Fruit fly (Drosophila melanogaster) whole organism, embryonic: ENCODE results near the gene crq.

Experiments
- Asciz ChIP-seq: fragments of 200-800 bp; sonication (Bioruptor generic); optimal IDR thresholded peaks from 2 replicates; lab custom pipeline; 2017; ENCODE audit warnings: missing biosample characterization, mild to moderate bottlenecking, missing genetic modification characterization, missing genetic modification reagents
- BtbVII ChIP-seq: fragments of 200-800 bp; sonication (Bioruptor generic); optimal IDR thresholded peaks from 3 replicates; lab custom pipeline; 2017; ENCODE audit warnings: missing biosample characterization, mild to moderate bottlenecking, missing genetic modification characterization
- CG10366 ChIP-seq: fragments of 200-800 bp; sonication (Bioruptor generic); IDR thresholded peaks from 2 replicates; pipeline ENCODE4 v1.3.6; 2022; ENCODE audit warnings: missing biosample characterization, missing genetic modification characterization
- CG10959 ChIP-seq: fragments of 200-800 bp; sonication (Bioruptor generic); IDR thresholded peaks from 2 replicates; pipeline ENCODE4 v1.3.6; 2022; ENCODE audit warnings: missing biosample characterization, missing genetic modification characterization
- CG11247 ChIP-seq: fragments of 200-800 bp; sonication (Bioruptor generic); IDR thresholded peaks from 2 replicates; pipeline ENCODE4 v1.3.6; 2022; ENCODE audit warnings: missing biosample characterization, missing genetic modification characterization
- CG11504 ChIP-seq: fragments of 200-800 bp; sonication (Bioruptor generic); optimal IDR thresholded peaks from 3 replicates; lab custom pipeline; 2019; ENCODE audit warnings: missing biosample characterization, mild to moderate bottlenecking, missing genetic modification characterization, moderate library complexity
- CG11560 ChIP-seq: fragments of 200-800 bp; sonication (Bioruptor generic); IDR thresholded peaks from 3 replicates; pipeline ENCODE4 v1.3.6; 2022; ENCODE audit warnings: missing biosample characterization, missing genetic modification characterization
- CG12155 ChIP-seq: fragments of 200-800 bp; sonication (Bioruptor generic); optimal IDR thresholded peaks from 3 replicates; lab custom pipeline; 2016; ENCODE audit warnings: missing biosample characterization, missing genetic modification characterization
- CG13775 ChIP-seq: fragments of 200-800 bp; sonication (Bioruptor generic); optimal IDR thresholded peaks from 3 replicates; lab custom pipeline; 2017; ENCODE audit warnings: missing biosample characterization, mild to moderate bottlenecking, missing genetic modification characterization
- CG14050 ChIP-seq: fragments of 200-800 bp; sonication (Bioruptor generic); IDR thresholded peaks from 3 replicates; pipeline ENCODE4 v1.3.6; 2022; ENCODE audit warnings: missing biosample characterization, missing genetic modification characterization
- CG1529 ChIP-seq: fragments of 200-800 bp; sonication (Bioruptor generic); optimal IDR thresholded peaks from 3 replicates; lab custom pipeline; 2018; ENCODE audit warnings: missing biosample characterization, missing genetic modification characterization
- CG15514 ChIP-seq: fragments of 200-800 bp; sonication (Bioruptor generic); optimal IDR thresholded peaks from 3 replicates; lab custom pipeline; 2017; ENCODE audit warnings: missing biosample characterization, missing genetic modification characterization, mild to moderate bottlenecking, moderate library complexity, missing genetic modification reagents
- CG18262 ChIP-seq: fragments of 200-800 bp; optimal IDR thresholded peaks from 3 replicates; lab custom pipeline; 2019; ENCODE audit warnings: missing biosample characterization, mild to moderate bottlenecking, missing genetic modification characterization, moderate library complexity
- CG3065 ChIP-seq: fragments of 200-800 bp; sonication (Bioruptor generic); optimal IDR thresholded peaks from 2 replicates; lab custom pipeline; 2016; ENCODE audit warnings: missing biosample characterization, missing genetic modification characterization
- CG4360 ChIP-seq: fragments of 200-800 bp; sonication (Bioruptor generic); IDR thresholded peaks from 2 replicates; pipeline ENCODE4 v1.3.6; 2022; ENCODE audit warnings: missing biosample characterization, missing genetic modification characterization
- CG6765 ChIP-seq: fragments of 200-800 bp; sonication (Bioruptor generic); optimal IDR thresholded peaks from 3 replicates; lab custom pipeline; 2017; ENCODE audit warnings: missing biosample characterization, mild to moderate bottlenecking, missing genetic modification characterization
- CG6791 ChIP-seq: fragments of 200-800 bp; sonication (Bioruptor generic); IDR thresholded peaks from 3 replicates; pipeline ENCODE4 v1.3.6; 2022; ENCODE audit warnings: missing biosample characterization, missing genetic modification characterization; ENCODE audit not compliant: partially characterized antibody
- CG7271 ChIP-seq: fragments of 200-800 bp; sonication (Bioruptor generic); optimal IDR thresholded peaks from 2 replicates; lab custom pipeline; 2018; ENCODE audit warnings: missing biosample characterization, mild to moderate bottlenecking, missing genetic modification characterization, moderate library complexity
- CG7745 ChIP-seq: fragments of 200-800 bp; sonication (Bioruptor generic); optimal IDR thresholded peaks from 2 replicates; lab custom pipeline; 2018; ENCODE audit warnings: missing biosample characterization, mild to moderate bottlenecking, missing genetic modification characterization, moderate library complexity
- CG7839 ChIP-seq: fragments of 200-800 bp; sonication (Bioruptor generic); optimal IDR thresholded peaks from 3 replicates; lab custom pipeline; 2018; ENCODE audit warnings: missing biosample characterization, mild to moderate bottlenecking, missing genetic modification characterization, moderate library complexity
- CG8765 ChIP-seq: fragments of 200-800 bp; sonication (Bioruptor generic); IDR thresholded peaks from 2 replicates; pipeline ENCODE4 v1.3.6; 2022; ENCODE audit warnings: missing biosample characterization, missing genetic modification characterization
- CG9727 ChIP-seq: fragments of 200-800 bp; sonication (Bioruptor generic); optimal IDR thresholded peaks from 3 replicates; lab custom pipeline; 2017; ENCODE audit warnings: missing biosample characterization, mild to moderate bottlenecking, missing genetic modification characterization
- Camta ChIP-seq: fragments of 200-800 bp; sonication (Bioruptor generic); optimal IDR thresholded peaks from 2 replicates; lab custom pipeline; 2016; ENCODE audit warnings: missing biosample characterization, missing genetic modification characterization
- CkIIα-i1 ChIP-seq: fragments of 200-800 bp; sonication (Bioruptor generic); IDR thresholded peaks from 2 replicates; pipeline ENCODE4 v1.3.6; 2022; ENCODE audit warnings: missing biosample characterization, missing genetic modification characterization
- D ChIP-seq, 2 experiments: fragments of 200-800 bp in 1 of 2; fragments of >200 bp in 1 of 2; sonication (Bioruptor generic) in 1 of 2; optimal IDR thresholded peaks; 2 replicates in 1 of 2; 3 replicates in 1 of 2; lab custom pipeline; 2017; ENCODE audit warnings: mild to moderate bottlenecking in 1 of 2, missing biosample characterization in 1 of 2, missing genetic modification characterization in 1 of 2, missing genetic modification reagents in 1 of 2
- D19A ChIP-seq: fragments of 200-800 bp; optimal IDR thresholded peaks from 3 replicates; lab custom pipeline; 2019; ENCODE audit warnings: missing biosample characterization, mild to moderate bottlenecking, missing genetic modification characterization, moderate library complexity
- D19B ChIP-seq: fragments of 200-800 bp; sonication (Bioruptor generic); optimal IDR thresholded peaks from 2 replicates; lab custom pipeline; 2017; ENCODE audit warnings: missing biosample characterization, mild to moderate bottlenecking, missing genetic modification characterization
- Eip74EF ChIP-seq, 2 experiments: fragments of 200-800 bp in 1 of 2; fragments of >200 bp in 1 of 2; sonication (Bioruptor generic) in 1 of 2; optimal IDR thresholded peaks; 2 replicates each; lab custom pipeline; 2017 to 2019; ENCODE audit warnings: missing biosample characterization in 2 of 2, missing genetic modification characterization in 2 of 2, mild to moderate bottlenecking in 1 of 2, moderate library complexity in 1 of 2
- HHEX ChIP-seq: fragments of 200-800 bp; sonication (Bioruptor generic); optimal IDR thresholded peaks from 3 replicates; lab custom pipeline; 2017; ENCODE audit warnings: missing biosample characterization, mild to moderate bottlenecking, missing genetic modification characterization, missing genetic modification reagents
- Hr78 ChIP-seq, 2 experiments: fragments of 200-800 bp in 1 of 2; fragments of >200 bp in 1 of 2; sonication (Bioruptor generic) in 1 of 2; optimal IDR thresholded peaks; 2 replicates each; lab custom pipeline; 2017 to 2019; ENCODE audit warnings: missing biosample characterization in 2 of 2, missing genetic modification characterization in 2 of 2, mild to moderate bottlenecking in 1 of 2, moderate library complexity in 1 of 2
- Kr ChIP-seq: fragments of 200-800 bp; sonication (Bioruptor generic); optimal IDR thresholded peaks from 2 replicates; lab custom pipeline; 2017; ENCODE audit warnings: missing biosample characterization, mild to moderate bottlenecking, missing genetic modification characterization
- Lhr ChIP-seq: fragments of 200-800 bp; sonication (Bioruptor generic); optimal IDR thresholded peaks from 3 replicates; lab custom pipeline; 2017; ENCODE audit warnings: mild to moderate bottlenecking, missing biosample characterization, missing genetic modification reagents, missing genetic modification characterization
- Med ChIP-seq: fragments of 200-800 bp; sonication (Bioruptor generic); peaks from one replicate; lab custom pipeline; 2016; ENCODE audit warnings: missing biosample characterization, missing genetic modification characterization, mild to moderate bottlenecking, inconsistent platforms, moderate library complexity
- Nf-YA ChIP-seq: fragments of 200-800 bp; sonication (Bioruptor generic); IDR thresholded peaks from 2 replicates; pipeline ENCODE4 v1.3.6; 2022; ENCODE audit warnings: missing biosample characterization, missing genetic modification characterization
- Usf ChIP-seq: fragments of 200-800 bp; sonication (Bioruptor generic); optimal IDR thresholded peaks from 2 replicates; lab custom pipeline; 2017; ENCODE audit warnings: missing genotype, missing biosample characterization, missing genetic modification characterization
- ase ChIP-seq: fragments of 200-800 bp; sonication (Bioruptor generic); IDR thresholded peaks from 3 replicates; pipeline ENCODE4 v1.3.6; 2022; ENCODE audit warnings: missing biosample characterization, missing genetic modification characterization
- bowl ChIP-seq: fragments of 200-800 bp; sonication (Bioruptor generic); IDR thresholded peaks from 2 replicates; pipeline ENCODE4 v1.3.6; 2022; ENCODE audit warnings: missing biosample characterization, missing genetic modification characterization
- dati ChIP-seq: fragments of 200-800 bp; sonication (Bioruptor generic); IDR thresholded peaks from 2 replicates; pipeline ENCODE4 v1.3.6; 2022; ENCODE audit warnings: missing biosample characterization, missing genetic modification characterization
- ems ChIP-seq: fragments of 200-800 bp; sonication (Bioruptor generic); optimal IDR thresholded peaks from 3 replicates; lab custom pipeline; 2016; ENCODE audit warnings: missing biosample characterization, missing genetic modification characterization
- ewg ChIP-seq: fragments of 200-800 bp; sonication (Bioruptor generic); optimal IDR thresholded peaks from 3 replicates; lab custom pipeline; 2017; ENCODE audit warnings: mild to moderate bottlenecking, missing biosample characterization, missing genetic modification reagents, missing genetic modification characterization
- her ChIP-seq: fragments of 200-800 bp; sonication (Bioruptor generic); optimal IDR thresholded peaks from 2 replicates; lab custom pipeline; 2016; ENCODE audit warnings: missing biosample characterization, missing genetic modification characterization
- jumu ChIP-seq: fragments of 200-800 bp; sonication (Bioruptor generic); optimal IDR thresholded peaks from 3 replicates; lab custom pipeline; 2016; ENCODE audit warnings: missing biosample characterization, missing genetic modification characterization
- luna ChIP-seq: fragments of 200-800 bp; sonication (Bioruptor generic); optimal IDR thresholded peaks from 2 replicates; lab custom pipeline; 2016; ENCODE audit warnings: missing biosample characterization, missing genetic modification characterization
- ro ChIP-seq: fragments of 200-800 bp; sonication (Bioruptor generic); IDR thresholded peaks from 2 replicates; pipeline ENCODE4 v1.3.6; 2022; ENCODE audit warnings: missing biosample characterization, missing genetic modification characterization
- sc ChIP-seq, 3 experiments: fragments of >200 bp in 2 of 3; fragments of 200-800 bp in 1 of 3; sonication (Bioruptor generic) in 1 of 3; optimal IDR thresholded peaks; 2 replicates in 2 of 3; 3 replicates in 1 of 3; lab custom pipeline; 2017; ENCODE audit warnings: mild to moderate bottlenecking in 1 of 3, missing biosample characterization in 1 of 3, missing genetic modification characterization in 1 of 3, missing genetic modification reagents in 1 of 3
- tll ChIP-seq, 2 experiments: fragments of 200-800 bp in 1 of 2; fragments of >200 bp in 1 of 2; sonication (Bioruptor generic) in 1 of 2; optimal IDR thresholded peaks; 2 replicates each; lab custom pipeline; 2017 to 2019; ENCODE audit warnings: missing biosample characterization in 2 of 2, missing genetic modification characterization in 2 of 2, mild to moderate bottlenecking in 1 of 2, moderate library complexity in 1 of 2
- trem ChIP-seq: fragments of 200-800 bp; optimal IDR thresholded peaks from 3 replicates; lab custom pipeline; 2019; ENCODE audit warnings: missing biosample characterization, mild to moderate bottlenecking, missing genetic modification characterization, moderate library complexity
- ttk ChIP-seq: fragments of 200-800 bp; sonication (Bioruptor generic); IDR thresholded peaks from 2 replicates; pipeline ENCODE4 v2.1.2; 2022; ENCODE audit warnings: missing biosample characterization, missing genetic modification characterization

Gene crq

dm6 chr2L:479483-480195 is 26.8 kb upstream of the crq start, which contains the start of gene cbt (continued):
- peak; percentile 98 for TF ChIP-seq Camta (GFP tag; lab: Kevin White, UChicago)
- TF ChIP-seq Asciz (GFP tag; lab: Kevin White, UChicago) = peak; percentile 97
- TF ChIP-seq D19B (GFP tag; lab: Kevin White, UChicago) = peak; percentile 92
- TF ChIP-seq ase (GFP tag; lab: Robert Waterston, UW) = no peak
- peak; percentile 97 for TF ChIP-seq her (GFP tag; lab: Kevin White, UChicago)
- peak; percentile 93 for TF ChIP-seq CG1529 (GFP tag; lab: Kevin White, UChicago)
- TF ChIP-seq CG7271 = peak; percentile 66
- no peak for TF ChIP-seq ttk (GFP tag; lab: Robert Waterston, UW)
- peak; percentile 98 for TF ChIP-seq jumu (GFP tag; lab: Kevin White, UChicago)
- TF ChIP-seq CG7839 (tag; lab: Kevin White, UChicago) = peak; percentile 98
- peak; percentile 85 for TF ChIP-seq Lhr
- TF ChIP-seq HHEX (GFP tag; lab: Kevin White, UChicago) = peak; percentile 98
- TF ChIP-seq CG9727 (GFP tag; lab: Kevin White, UChicago) = peak; percentile 98
- no peak for TF ChIP-seq CG10366
- TF ChIP-seq Hr78 (GFP tag; optimal IDR thresholded peaks at IDR 0.05; lab: Kevin White, UChicago) = peak in 1 of 2 experiments; percentile 100
- TF ChIP-seq CG4360 = no peak
- no peak for TF ChIP-seq Nf-YA (GFP tag; lab: Robert Waterston, UW)
- TF ChIP-seq bowl (GFP tag; lab: Robert Waterston, UW) = no peak
- peak; percentile 96 for TF ChIP-seq CG13775 (GFP tag; lab: Kevin White, UChicago)
- no peak for TF ChIP-seq CG11560 (tag; lab: Robert Waterston, UW)
- no peak for TF ChIP-seq tll (GFP tag; optimal IDR thresholded peaks at IDR 0.05; lab: Kevin White, UChicago)
- no peak for TF ChIP-seq CG14050 (GFP tag; lab: Robert Waterston, UW)
- peak; percentile 93 for TF ChIP-seq Usf (GFP tag; lab: Kevin White, UChicago)
- TF ChIP-seq luna (GFP tag; lab: Kevin White, UChicago) = peak; percentile 95
- TF ChIP-seq CG6791 (GFP tag; lab: Robert Waterston, UW) = no peak
- TF ChIP-seq ems (GFP tag; lab: Kevin White, UChicago) = peak; percentile 98
- peak; percentile 57 for TF ChIP-seq CG7745
- no peak for TF ChIP-seq CG8765 (GFP tag; lab: Robert Waterston, UW)
- TF ChIP-seq CG11247 (GFP tag; lab: Robert Waterston, UW) = no peak
- TF ChIP-seq ewg (GFP tag; lab: Kevin White, UChicago) = peak; percentile 93
- TF ChIP-seq Kr = peak; percentile 59
- TF ChIP-seq CG12155 (GFP tag; lab: Kevin White, UChicago) = peak; percentile 95
- TF ChIP-seq CG15514 = peak; percentile 93
- TF ChIP-seq CkIIα-i1 (GFP tag; lab: Robert Waterston, UW) = no peak
- TF ChIP-seq sc (optimal IDR thresholded peaks at IDR 0.05; lab: Kevin White, UChicago) = no peak
- peak; percentile 92 for TF ChIP-seq sc (GFP tag; optimal IDR thresholded peaks at IDR 0.05; lab: Kevin White, UChicago)
- TF ChIP-seq ro (GFP tag; lab: Robert Waterston, UW) = no peak
- peak; percentile 98 for TF ChIP-seq BtbVII
- peak in 1 of 2 experiments; percentile 95 for TF ChIP-seq Eip74EF (GFP tag; optimal IDR thresholded peaks at IDR 0.05; lab: Kevin White, UChicago)
- TF ChIP-seq dati (GFP tag; lab: Robert Waterston, UW) = no peak
- TF ChIP-seq CG11504 (tag; lab: Kevin White, UChicago) = peak; percentile 96
- peak; percentile 96 for TF ChIP-seq CG6765
- peak; percentile 94 for TF ChIP-seq D19A (tag; lab: Kevin White, UChicago)
- peak; percentile 94 for TF ChIP-seq CG3065 (GFP tag; lab: Kevin White, UChicago)
- peak; percentile 97 for TF ChIP-seq CG18262 (tag; lab: Kevin White, UChicago)
- no peak for TF ChIP-seq CG10959 (GFP tag; lab: Robert Waterston, UW)
- peak; percentile 100 for TF ChIP-seq Med
- TF ChIP-seq trem (tag; lab: Kevin White, UChicago) = peak; percentile 94
- TF ChIP-seq D (optimal IDR thresholded peaks at IDR 0.05; lab: Kevin White, UChicago) = no peak
- peak; percentile 96 for TF ChIP-seq D (GFP tag; optimal IDR thresholded peaks at IDR 0.05; lab: Kevin White, UChicago)
